Fruit fly (Drosophila melanogaster) whole organism, pupa: Measurements from ENCODE around the gene CG14823.

Source experiments
- CG12605 ChIP-seq: fragments of 200-800 bp; sonication (Bioruptor generic); IDR thresholded peaks from 2 replicates; pipeline ENCODE4 v1.3.6; 2022; ENCODE audit warnings: missing biosample characterization, missing genetic modification characterization
- CG13204 ChIP-seq: fragments of 200-800 bp; sonication (Bioruptor generic); optimal IDR thresholded peaks from 2 replicates; lab custom pipeline; 2018; ENCODE audit warnings: missing biosample characterization, mild to moderate bottlenecking, missing genetic modification characterization, moderate library complexity
- CG14655 ChIP-seq: fragments of 200-800 bp; sonication (Bioruptor generic); optimal IDR thresholded peaks from 3 replicates; lab custom pipeline; 2017; ENCODE audit warnings: mild to moderate bottlenecking, missing biosample characterization, missing genetic modification reagents, missing genetic modification characterization
- CG15710 ChIP-seq: fragments of 200-800 bp; sonication (Bioruptor generic); optimal IDR thresholded peaks from 2 replicates; lab custom pipeline; 2018; ENCODE audit warnings: missing biosample characterization, mild to moderate bottlenecking, missing genetic modification characterization, moderate library complexity
- CG17806 ChIP-seq: fragments of 200-800 bp; sonication (Bioruptor generic); optimal IDR thresholded peaks from 2 replicates; lab custom pipeline; 2018; ENCODE audit warnings: missing biosample characterization, mild to moderate bottlenecking, missing genetic modification characterization, moderate library complexity
- CG32121 ChIP-seq: fragments of 200-800 bp; sonication (Bioruptor generic); IDR thresholded peaks from 2 replicates; pipeline ENCODE4 v1.3.6; 2022; ENCODE audit warnings: missing biosample characterization, missing genetic modification characterization
- CG4496 ChIP-seq: fragments of 200-800 bp; sonication (Bioruptor generic); IDR thresholded peaks from 3 replicates; pipeline ENCODE4 v1.3.6; 2022; ENCODE audit warnings: missing biosample characterization, missing genetic modification characterization
- CG8159 ChIP-seq: fragments of 200-800 bp; sonication (Bioruptor generic); optimal IDR thresholded peaks from 3 replicates; lab custom pipeline; 2018; ENCODE audit warnings: missing biosample characterization, mild to moderate bottlenecking, missing genetic modification characterization, moderate library complexity
- CG9948 ChIP-seq: fragments of 200-800 bp; sonication (Bioruptor generic); optimal IDR thresholded peaks from 2 replicates; lab custom pipeline; 2018; ENCODE audit warnings: missing biosample characterization, mild to moderate bottlenecking, missing genetic modification characterization, moderate library complexity
- D1 ChIP-seq: fragments of 200-800 bp; sonication (Bioruptor generic); optimal IDR thresholded peaks from 2 replicates; lab custom pipeline; 2018; ENCODE audit warnings: missing biosample characterization, mild to moderate bottlenecking, missing genetic modification characterization, moderate library complexity
- EcR ChIP-seq: fragments of 200-800 bp; sonication (Bioruptor generic); optimal IDR thresholded peaks from 3 replicates; lab custom pipeline; 2019; ENCODE audit warnings: missing biosample characterization, missing genetic modification characterization, mild to moderate bottlenecking, moderate library complexity, missing genetic modification reagents
- Pif1A ChIP-seq: fragments of 200-800 bp; sonication (Bioruptor generic); optimal IDR thresholded peaks from 3 replicates; lab custom pipeline; 2016; ENCODE audit warnings: missing biosample characterization, missing genetic modification characterization
- Snoo ChIP-seq: fragments of 200-800 bp; sonication (Bioruptor generic); optimal IDR thresholded peaks from 3 replicates; lab custom pipeline; 2017; ENCODE audit warnings: missing biosample characterization, mild to moderate bottlenecking, missing genetic modification characterization, inconsistent platforms

DNA sequence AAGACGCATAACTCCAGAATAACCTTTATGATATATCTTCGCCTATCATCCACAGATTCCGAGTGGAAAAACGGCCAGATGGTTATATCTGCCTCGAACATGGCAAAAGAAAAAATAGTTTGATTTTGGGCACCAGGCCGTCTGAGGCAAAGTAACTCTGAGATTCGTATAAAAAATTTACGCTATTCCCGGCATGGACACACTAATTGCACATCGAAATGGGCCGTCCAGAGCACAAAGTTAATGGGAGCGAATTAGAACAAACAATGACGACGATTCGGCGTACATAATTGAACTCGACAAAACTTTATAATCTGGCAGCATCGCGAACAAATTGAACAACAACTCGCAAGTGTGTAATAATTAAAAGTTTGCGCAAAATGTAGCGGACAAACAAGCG, 3.0 kb downstream of the CG14823 start, which contains the start of gene CG32391:
- TF ChIP-seq D1 (tag; lab: Kevin White, UChicago) = no peak
- TF ChIP-seq CG12605 (GFP tag; lab: Robert Waterston, UW) = no peak
- TF ChIP-seq EcR = no peak
- no peak for TF ChIP-seq CG4496 (GFP tag; lab: Robert Waterston, UW)
- TF ChIP-seq CG13204 (GFP tag; lab: Kevin White, UChicago) = no peak
- TF ChIP-seq Snoo = no peak
- TF ChIP-seq Pif1A (GFP tag; lab: Kevin White, UChicago) = no peak
- no peak for TF ChIP-seq CG8159
- no peak for TF ChIP-seq CG9948 (tag; lab: Kevin White, UChicago)
- no peak for TF ChIP-seq CG14655 (GFP tag; lab: Kevin White, UChicago)
- no peak for TF ChIP-seq CG15710 (tag; lab: Kevin White, UChicago)
- no peak for TF ChIP-seq CG32121
- no peak for TF ChIP-seq CG17806 (tag; lab: Kevin White, UChicago)
